Worm (Caenorhabditis elegans) whole organism, mixed stage, embryonic: ENCODE measurements around the gene idi-1.

Experiments used
- M03D4.4 ChIP-seq: sonication (generic microtip); optimal IDR thresholded peaks from 2 replicates; lab custom pipeline; 2017; ENCODE audit warnings: mild to moderate bottlenecking, missing genetic modification characterization, missing compliant biosample characterization
- bed-3 ChIP-seq: fragments of 200-800 bp; sonication (Bioruptor generic); optimal IDR thresholded peaks from 3 replicates; lab custom pipeline; 2018; ENCODE audit warnings: mild to moderate bottlenecking, missing genetic modification characterization, moderate library complexity, missing compliant biosample characterization
- blmp-1 ChIP-seq: fragments of 150-350 bp; optimal IDR thresholded peaks from 2 replicates; lab custom pipeline; 2014; ENCODE audit warnings: missing biosample characterization, missing genetic modification characterization
- ceh-39 ChIP-seq: fragments of 150-350 bp; optimal IDR thresholded peaks from 2 replicates; lab custom pipeline; 2014; ENCODE audit warnings: missing biosample characterization, missing genetic modification characterization
- ceh-43 ChIP-seq: fragments of 200-800 bp; sonication (Bioruptor generic); optimal IDR thresholded peaks from 2 replicates; lab custom pipeline; 2018; ENCODE audit warnings: mild to moderate bottlenecking, missing genetic modification characterization, moderate library complexity, missing compliant biosample characterization
- ceh-83 ChIP-seq: fragments of 200-800 bp; sonication (Bioruptor generic); optimal IDR thresholded peaks from 2 replicates; lab custom pipeline; 2018; ENCODE audit warnings: mild to moderate bottlenecking, missing genetic modification characterization, missing compliant biosample characterization
- ces-1 ChIP-seq: fragments of 150-350 bp; optimal IDR thresholded peaks from 2 replicates; lab custom pipeline; 2014; ENCODE audit warnings: missing biosample characterization, missing genetic modification reagents, missing genetic modification characterization
- cnd-1 ChIP-seq: fragments of 200-800 bp; sonication (Bioruptor generic); optimal IDR thresholded peaks from 2 replicates; lab custom pipeline; 2018; ENCODE audit warnings: mild to moderate bottlenecking, missing genetic modification characterization, missing compliant biosample characterization
- drap-1 ChIP-seq: fragments of 200-800 bp; sonication (Bioruptor generic); optimal IDR thresholded peaks from 3 replicates; lab custom pipeline; 2018; ENCODE audit warnings: mild to moderate bottlenecking, missing genetic modification characterization, missing compliant biosample characterization
- elt-1 ChIP-seq: sonication (generic microtip); optimal IDR thresholded peaks from 2 replicates; lab custom pipeline; 2017; ENCODE audit warnings: missing genetic modification characterization, mild to moderate bottlenecking, missing compliant biosample characterization, antibody characterized with exemption, moderate library complexity, borderline replicate concordance; ENCODE audit not compliant: insufficient read depth
- elt-3 ChIP-seq: fragments of 150-350 bp; optimal IDR thresholded peaks from 2 replicates; lab custom pipeline; 2014; ENCODE audit warnings: missing biosample characterization, missing genetic modification characterization
- flh-1 ChIP-seq: fragments of 200-800 bp; sonication (Bioruptor generic); optimal IDR thresholded peaks from 2 replicates; lab custom pipeline; 2018; ENCODE audit warnings: mild to moderate bottlenecking, missing genetic modification characterization, moderate library complexity, missing compliant biosample characterization
- ham-2 ChIP-seq: fragments of 200-800 bp; sonication (Bioruptor generic); optimal IDR thresholded peaks from 2 replicates; lab custom pipeline; 2018; ENCODE audit warnings: mild to moderate bottlenecking, missing genetic modification characterization, missing compliant biosample characterization
- hlh-1 ChIP-seq: fragments of 150-350 bp; optimal IDR thresholded peaks from 2 replicates; lab custom pipeline; 2014; ENCODE audit warnings: missing biosample characterization, missing genetic modification reagents, missing genetic modification characterization
- lin-13 ChIP-seq: fragments of 150-350 bp; optimal IDR thresholded peaks from 2 replicates; lab custom pipeline; 2014; ENCODE audit warnings: missing biosample characterization, missing genetic modification characterization
- lin-32 ChIP-seq: fragments of 200-800 bp; sonication (Bioruptor generic); optimal IDR thresholded peaks from 2 replicates; lab custom pipeline; 2018; ENCODE audit warnings: mild to moderate bottlenecking, missing genetic modification characterization, missing compliant biosample characterization
- lsy-2 ChIP-seq: fragments of 150-350 bp; optimal IDR thresholded peaks from 2 replicates; lab custom pipeline; 2014; ENCODE audit warnings: missing biosample characterization, missing genetic modification characterization
- mab-5 ChIP-seq: fragments of 150-350 bp; optimal IDR thresholded peaks from 2 replicates; lab custom pipeline; 2014; ENCODE audit warnings: missing biosample characterization, missing genetic modification characterization
- mep-1 ChIP-seq: fragments of 150-350 bp; optimal IDR thresholded peaks from 2 replicates; lab custom pipeline; 2017; ENCODE audit warnings: missing biosample characterization, missing genetic modification reagents, missing genetic modification characterization, inconsistent platforms
- mls-2 ChIP-seq: sonication (generic microtip); optimal IDR thresholded peaks from 2 replicates; lab custom pipeline; 2016; ENCODE audit warnings: mild to moderate bottlenecking, missing genetic modification characterization, moderate library complexity, missing compliant biosample characterization
- nhr-12 ChIP-seq: fragments of 150-350 bp; optimal IDR thresholded peaks from 2 replicates; lab custom pipeline; 2014; ENCODE audit warnings: missing biosample characterization, missing genetic modification characterization
- nhr-2 ChIP-seq: fragments of 150-350 bp; optimal IDR thresholded peaks from 2 replicates; lab custom pipeline; 2014; ENCODE audit warnings: missing biosample characterization, missing genetic modification characterization
- nhr-28 ChIP-seq: fragments of 150-350 bp; optimal IDR thresholded peaks from 2 replicates; lab custom pipeline; 2014; ENCODE audit warnings: missing biosample characterization, missing genetic modification characterization
- nhr-76 ChIP-seq: sonication (generic microtip); optimal IDR thresholded peaks from 2 replicates; lab custom pipeline; 2017; ENCODE audit warnings: missing biosample characterization, missing genetic modification characterization
- pha-4 ChIP-seq: fragments of 150-350 bp; optimal IDR thresholded peaks from 2 replicates; lab custom pipeline; 2018; ENCODE audit warnings: missing biosample characterization, missing genetic modification reagents, missing genetic modification characterization
- sem-2 ChIP-seq: fragments of 200-800 bp; sonication (Bioruptor generic); optimal IDR thresholded peaks from 2 replicates; lab custom pipeline; 2018; ENCODE audit warnings: mild to moderate bottlenecking, missing genetic modification characterization, missing compliant biosample characterization
- snpc-4 ChIP-seq: fragments of 150-350 bp; optimal IDR thresholded peaks from 2 replicates; lab custom pipeline; 2014; ENCODE audit warnings: missing biosample characterization, missing genetic modification characterization
- sptf-1 ChIP-seq: sonication (generic microtip); optimal IDR thresholded peaks from 2 replicates; lab custom pipeline; 2017; ENCODE audit warnings: mild to moderate bottlenecking, missing genetic modification characterization, moderate library complexity, missing compliant biosample characterization
- tbx-8 ChIP-seq: fragments of 200-800 bp; sonication (Bioruptor generic); optimal IDR thresholded peaks from 2 replicates; lab custom pipeline; 2018; ENCODE audit warnings: mild to moderate bottlenecking, missing genetic modification characterization, moderate library complexity, missing compliant biosample characterization
- unc-120 ChIP-seq: sonication (generic microtip); optimal IDR thresholded peaks from 2 replicates; lab custom pipeline; 2017; ENCODE audit warnings: missing genetic modification characterization, missing compliant biosample characterization; ENCODE audit not compliant: poor library complexity, severe bottlenecking
- unc-39 ChIP-seq: fragments of 150-350 bp; optimal IDR thresholded peaks from 2 replicates; lab custom pipeline; 2014; ENCODE audit warnings: missing biosample characterization, missing genetic modification characterization
- unc-62 ChIP-seq: fragments of 150-350 bp; optimal IDR thresholded peaks from 2 replicates; lab custom pipeline; 2014; ENCODE audit warnings: missing biosample characterization, missing genetic modification reagents, missing genetic modification characterization
- zip-8 ChIP-seq: fragments of 150-350 bp; optimal IDR thresholded peaks from 2 replicates; lab custom pipeline; 2014; ENCODE audit warnings: missing biosample characterization, missing genetic modification characterization

The idi-1 gene

DNA sequence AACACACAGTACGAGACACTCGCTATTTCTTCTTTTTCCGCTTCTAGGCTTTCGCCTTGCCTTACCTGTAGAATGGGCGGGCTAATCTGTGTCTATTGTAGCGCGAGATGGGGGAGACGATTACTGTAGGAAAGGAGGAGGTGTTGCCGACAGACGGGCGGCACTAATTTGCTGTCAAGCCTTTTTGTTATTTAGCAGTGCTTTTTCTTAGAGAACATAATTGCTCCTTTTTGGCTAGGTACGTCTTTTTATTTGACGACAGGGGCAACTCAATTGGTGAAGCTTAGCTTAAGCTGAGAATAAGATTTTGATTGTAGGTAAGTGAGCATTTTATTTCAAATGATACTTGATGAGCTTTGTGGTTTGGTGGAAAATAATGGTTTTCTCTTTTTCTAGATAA lies 27.8 kb upstream of the idi-1 start:
- TF ChIP-seq ham-2 (GFP tag; lab: Kevin White, UChicago) (peak; percentile 69), hlh-1 (tag; lab: Kevin White, UChicago) (no peak), lsy-2 (peak; percentile 5), mls-2 (tag; lab: Kevin White, UChicago) (no peak)

DNA sequence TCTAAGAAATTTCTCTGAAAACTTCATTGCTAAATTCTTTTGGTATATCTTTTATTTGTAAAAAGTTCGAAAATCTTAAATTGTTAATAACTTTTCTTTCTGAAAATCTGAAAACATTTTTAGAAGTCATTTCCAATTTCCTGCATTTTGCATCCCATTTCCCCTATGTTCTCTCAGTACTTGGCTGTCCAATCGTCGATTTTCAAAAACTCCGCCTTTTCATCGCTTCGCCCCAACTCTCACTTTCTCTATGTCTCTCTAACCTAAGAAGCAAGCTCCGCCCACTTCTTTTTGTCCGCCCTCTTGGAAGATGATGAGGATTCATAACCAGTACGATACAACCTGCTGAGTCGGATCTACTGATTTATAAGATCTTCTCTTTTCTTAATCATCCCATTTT lies 26.4 kb upstream of the idi-1 start:
- TF ChIP-seq lin-32 (GFP tag; lab: Kevin White, UChicago) (no peak), ces-1 (GFP tag; lab: Kevin White, UChicago) (no peak), mls-2 (tag; lab: Kevin White, UChicago) (no peak), blmp-1 (tag; lab: Kevin White, UChicago) (no peak), ham-2 (GFP tag; lab: Kevin White, UChicago) (no peak), lsy-2 (peak; percentile 66), drap-1 (GFP tag; lab: Kevin White, UChicago) (no peak), nhr-12 (no peak)
- TF ChIP-seq, all 35 proteins: peak for 1

DNA sequence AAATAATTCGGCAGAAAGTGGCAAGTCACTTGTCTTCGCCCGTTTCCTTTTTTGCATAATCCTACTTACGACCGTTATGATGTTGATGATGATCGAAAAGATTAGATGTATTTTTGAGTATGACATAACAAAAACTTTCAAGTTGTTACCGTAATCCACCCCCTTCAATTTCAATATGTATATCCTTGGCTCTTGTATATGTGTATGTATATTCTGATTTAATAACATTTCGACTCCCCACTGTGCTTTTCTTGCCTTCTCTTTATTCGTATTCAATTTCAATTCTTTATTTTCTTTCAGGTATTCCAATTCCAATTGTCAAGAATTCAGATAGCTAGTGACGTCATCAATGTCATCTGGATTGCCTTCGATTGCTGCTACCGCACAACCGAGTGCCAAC lies 24.5 kb upstream of the idi-1 start, which contains the start of gene pros-1:
Gene pros-1, plus strand, starts transcription at position 301 of the 400 bp plus-strand sequence.
- TF ChIP-seq tbx-8 (GFP tag; lab: Kevin White, UChicago) (no peak), sptf-1 (tag; lab: Kevin White, UChicago) (no peak), M03D4.4 (no peak), mab-5 (tag; lab: Kevin White, UChicago) (no peak), drap-1 (GFP tag; lab: Kevin White, UChicago) (no peak), unc-62 (GFP tag; lab: Kevin White, UChicago) (no peak), pha-4 (tag; lab: Kevin White, UChicago) (no peak), ces-1 (GFP tag; lab: Kevin White, UChicago) (no peak), nhr-2 (no peak), elt-1 (tag; lab: Kevin White, UChicago) (no peak), ham-2 (GFP tag; lab: Kevin White, UChicago) (no peak), ceh-43 (no peak), elt-3 (tag; lab: Kevin White, UChicago) (no peak), mls-2 (tag; lab: Kevin White, UChicago) (no peak), lsy-2 (no peak), lin-32 (GFP tag; lab: Kevin White, UChicago) (no peak), unc-39 (no peak), nhr-12 (no peak), snpc-4 (tag; lab: Kevin White, UChicago) (no peak), nhr-76 (tag; lab: Kevin White, UChicago) (no peak)
- TF ChIP-seq, all 35 proteins: peak for 0

DNA sequence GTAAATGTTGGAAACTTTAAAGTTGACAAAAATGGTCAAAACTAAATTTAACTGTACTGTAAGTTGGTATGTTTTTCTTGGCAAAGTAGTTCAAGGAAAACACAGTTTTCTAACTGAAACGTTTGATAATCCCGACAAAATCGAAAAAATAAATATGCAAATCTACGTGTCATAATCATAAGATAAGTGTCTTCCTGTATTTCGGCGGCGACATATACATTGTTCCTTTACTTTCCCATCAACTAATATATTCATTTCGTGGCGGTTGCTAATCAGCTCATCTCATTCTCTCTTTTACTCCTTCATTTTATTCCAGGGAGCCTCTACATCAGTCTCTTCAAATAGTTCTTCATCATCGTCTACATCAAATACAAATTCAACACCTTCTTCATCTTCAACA lies 23.7 kb upstream of the idi-1 start:
- no peak for TF ChIP-seq drap-1 (GFP tag; lab: Kevin White, UChicago)
- no peak for TF ChIP-seq lin-32 (GFP tag; lab: Kevin White, UChicago)
- no peak for TF ChIP-seq ceh-43
- TF ChIP-seq mab-5 (tag; lab: Kevin White, UChicago): no peak
- no peak for TF ChIP-seq sem-2
- no peak for TF ChIP-seq ceh-39
- no peak for TF ChIP-seq flh-1 (GFP tag; lab: Kevin White, UChicago)
- TF ChIP-seq ceh-83 (GFP tag; lab: Kevin White, UChicago): no peak
- no peak for TF ChIP-seq lsy-2
- no peak for TF ChIP-seq hlh-1 (tag; lab: Kevin White, UChicago)
- TF ChIP-seq bed-3 (GFP tag; lab: Kevin White, UChicago): no peak
- TF ChIP-seq unc-120 (tag; lab: Kevin White, UChicago): no peak
- TF ChIP-seq nhr-2: no peak
- TF ChIP-seq pha-4 (tag; lab: Kevin White, UChicago): no peak
- TF ChIP-seq cnd-1 (tag; lab: Kevin White, UChicago): no peak

DNA sequence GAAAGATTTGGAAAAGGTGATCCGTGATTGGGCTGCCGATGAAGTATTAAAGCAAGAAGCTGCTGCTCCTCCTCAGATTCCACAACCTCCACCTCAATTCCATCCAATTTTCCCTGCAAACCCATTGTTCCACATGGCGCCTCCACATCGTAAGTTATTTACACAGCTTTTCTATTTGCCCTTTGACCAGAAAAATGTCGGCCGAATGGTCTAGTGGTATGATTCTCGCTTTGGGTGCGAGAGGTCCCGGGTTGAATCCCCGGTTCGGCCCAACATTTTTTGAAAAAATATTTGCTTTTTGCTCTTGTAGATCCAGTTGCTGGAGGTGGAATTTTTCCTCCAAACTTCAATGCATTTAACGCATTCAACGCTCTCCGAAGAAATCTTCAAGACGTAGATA lies 22.3 kb upstream of the idi-1 start:
- peak; percentile 36 for TF ChIP-seq M03D4.4
- peak; percentile 34 for TF ChIP-seq sptf-1 (tag; lab: Kevin White, UChicago)
- TF ChIP-seq mls-2 (tag; lab: Kevin White, UChicago): peak; percentile 2
- no peak for TF ChIP-seq flh-1 (GFP tag; lab: Kevin White, UChicago)
- TF ChIP-seq pha-4 (tag; lab: Kevin White, UChicago): no peak
- TF ChIP-seq ceh-39: no peak
- TF ChIP-seq elt-3 (tag; lab: Kevin White, UChicago): no peak
- TF ChIP-seq nhr-76 (tag; lab: Kevin White, UChicago): no peak
- no peak for TF ChIP-seq mep-1 (tag; lab: Kevin White, UChicago)
- no peak for TF ChIP-seq ceh-43
- no peak for TF ChIP-seq lin-32 (GFP tag; lab: Kevin White, UChicago)
- TF ChIP-seq mab-5 (tag; lab: Kevin White, UChicago): no peak
- TF ChIP-seq cnd-1 (tag; lab: Kevin White, UChicago): peak; percentile 16
- TF ChIP-seq blmp-1 (tag; lab: Kevin White, UChicago): no peak
- TF ChIP-seq drap-1 (GFP tag; lab: Kevin White, UChicago): no peak
- no peak for TF ChIP-seq sem-2
- TF ChIP-seq ham-2 (GFP tag; lab: Kevin White, UChicago): no peak
- TF ChIP-seq unc-62 (GFP tag; lab: Kevin White, UChicago): no peak
- TF ChIP-seq bed-3 (GFP tag; lab: Kevin White, UChicago): no peak
- TF ChIP-seq snpc-4 (tag; lab: Kevin White, UChicago): no peak
- no peak for TF ChIP-seq nhr-12
- TF ChIP-seq nhr-28 (tag; lab: Kevin White, UChicago): no peak
- TF ChIP-seq ces-1 (GFP tag; lab: Kevin White, UChicago): no peak
- TF ChIP-seq hlh-1 (tag; lab: Kevin White, UChicago): no peak
- TF ChIP-seq elt-1 (tag; lab: Kevin White, UChicago): no peak
- TF ChIP-seq lin-13 (tag; lab: Kevin White, UChicago): no peak
- no peak for TF ChIP-seq tbx-8 (GFP tag; lab: Kevin White, UChicago)
- no peak for TF ChIP-seq zip-8 (tag; lab: Kevin White, UChicago)
